Fruit fly (Drosophila melanogaster): Measurements from ENCODE around the gene CG32579.
A peak's percentile ranks its signal among the peaks of the same experiment; 100 is the strongest.

The CG32579 gene

dm6 chrX:16358670-16359320 is 35.7 kb downstream of the CG32579 start, which contains the start of the genes U2af50 and PIG-Q (continued):
- TF ChIP-seq Blimp-1 (GFP tag; optimal IDR thresholded peaks at IDR 0.05) (peak; percentile 90), CG14710 (tag; optimal IDR thresholded peaks at IDR 0.05) (peak; percentile 97), jumu (GFP tag; optimal IDR thresholded peaks at IDR 0.05) (peak; percentile 32), dm (GFP tag; optimal IDR thresholded peaks at IDR 0.05) (peak; percentile 29), HLHmδ (GFP tag; optimal IDR thresholded peaks at IDR 0.05) (no peak), Rx (GFP tag; IDR thresholded peaks at IDR 0.05) (no peak; the same call in 1 of the 2 replicates), crp (GFP tag; optimal IDR thresholded peaks at IDR 0.05) (peak in 1 of 2 experiments; percentile 48), CG11093 (GFP tag; IDR thresholded peaks at IDR 0.05) (no peak; the same call in 2 of the 3 replicates), CG13296 (GFP tag; optimal IDR thresholded peaks at IDR 0.05) (peak; percentile 91), CG7745 (tag; optimal IDR thresholded peaks at IDR 0.05) (peak; percentile 13), psq (GFP tag; optimal IDR thresholded peaks at IDR 0.05) (peak; percentile 78), gro (GFP tag; optimal IDR thresholded peaks at IDR 0.05) (no peak), fd64A (GFP tag; optimal IDR thresholded peaks at IDR 0.05) (no peak), Spps (tag; optimal IDR thresholded peaks at IDR 0.05) (peak; percentile 87), trem (tag; optimal IDR thresholded peaks at IDR 0.05) (peak; percentile 94)

- TF ChIP-seq CG9437 (GFP tag; optimal IDR thresholded peaks at IDR 0.05) (peak; percentile 42), CG13287 (GFP tag; IDR thresholded peaks at IDR 0.05; ENCODE audit: partially characterized antibody) (0 out of 2 replicates have a peak, but pooled peaks have one; percentile 17), CG10431 (GFP tag; optimal IDR thresholded peaks at IDR 0.05) (peak; percentile 12), slou (GFP tag; optimal IDR thresholded peaks at IDR 0.05) (no peak), pfk (GFP tag; optimal IDR thresholded peaks at IDR 0.05) (peak; percentile 96), run (tag; optimal IDR thresholded peaks at IDR 0.05) (no peak), row (GFP tag; IDR thresholded peaks at IDR 0.05) (peak; percentile 60; the same call in 1 of the 3 replicates), Dad (GFP tag; optimal IDR thresholded peaks at IDR 0.05) (no peak), rib (GFP tag; IDR thresholded peaks at IDR 0.05) (no peak), CG1603 (tag; optimal IDR thresholded peaks at IDR 0.05) (peak; percentile 99), HLH4C (GFP tag; IDR thresholded peaks at IDR 0.05; ENCODE audit: partially characterized antibody) (peak; percentile 53; the same call in 2 of the 3 replicates), trem (tag; optimal IDR thresholded peaks at IDR 0.05) (peak; percentile 22), stwl (tag; optimal IDR thresholded peaks at IDR 0.05) (peak; percentile 9), pzg (GFP tag; optimal IDR thresholded peaks at IDR 0.05) (peak; percentile 44), CG6254 (GFP tag; optimal IDR thresholded peaks at IDR 0.05) (no peak), CG6683 (GFP tag; optimal IDR thresholded peaks at IDR 0.05) (no peak), NC2α (GFP tag; optimal IDR thresholded peaks at IDR 0.05) (no peak), CG12769 (tag; optimal IDR thresholded peaks at IDR 0.05) (no peak), Myb (GFP tag; optimal IDR thresholded peaks at IDR 0.05) (no peak), CG30020 (tag; optimal IDR thresholded peaks at IDR 0.05) (peak; percentile 99), BEAF-32 (GFP tag; optimal IDR thresholded peaks at IDR 0.05) (peak; percentile 54), Sry-δ (GFP tag; optimal IDR thresholded peaks at IDR 0.05) (peak; percentile 51), CG8924 (tag; optimal IDR thresholded peaks at IDR 0.05) (peak; percentile 22), NK7.1 (GFP tag; optimal IDR thresholded peaks at IDR 0.05) (no peak), CG12659 (GFP tag; optimal IDR thresholded peaks at IDR 0.05) (peak; percentile 48), sens (GFP tag) (no peak), CG17829 (tag; optimal IDR thresholded peaks at IDR 0.05) (peak; percentile 10), Xrp1 (GFP tag; IDR thresholded peaks at IDR 0.05) (no peak), YL-1 (GFP tag; optimal IDR thresholded peaks at IDR 0.05) (no peak), Pdp1 (GFP tag; optimal IDR thresholded peaks at IDR 0.05) (peak in 1 of 2 experiments; percentile 32), ac (GFP tag; optimal IDR thresholded peaks at IDR 0.05) (no peak), MBD-R2 (GFP tag; IDR thresholded peaks at IDR 0.05) (peak; percentile 30), Opbp (GFP tag; IDR thresholded peaks at IDR 0.05; ENCODE audit: partially characterized antibody) (0 out of 3 replicates have a peak, but pooled peaks have one; percentile 9), CG11723 (GFP tag; optimal IDR thresholded peaks at IDR 0.05) (peak; percentile 14)
Measured at dm6 chrX:16361306-16361705, 38.2 kb downstream of the CG32579 start, which contains the start of gene nonA. Gene nonA (plus strand): TSS chrX:16361569.
